Fruit fly (Drosophila melanogaster) whole organism, embryonic: Measurements from ENCODE around the gene Gr97a.

ENCODE experiments used
- Antp ChIP-seq: fragments of 200-800 bp; sonication (Bioruptor generic); optimal IDR thresholded peaks from 3 replicates; lab custom pipeline; 2016; ENCODE audit warnings: missing biosample characterization, missing genetic modification characterization
- B-H2 ChIP-seq: fragments of 200-800 bp; sonication (Bioruptor generic); optimal IDR thresholded peaks from 2 replicates; lab custom pipeline; 2018; ENCODE audit warnings: missing biosample characterization, mild to moderate bottlenecking, missing genetic modification characterization
- BtbVII ChIP-seq: fragments of 200-800 bp; sonication (Bioruptor generic); optimal IDR thresholded peaks from 3 replicates; lab custom pipeline; 2017; ENCODE audit warnings: missing biosample characterization, mild to moderate bottlenecking, missing genetic modification characterization
- C15 ChIP-seq: fragments of 200-800 bp; sonication (Bioruptor generic); IDR thresholded peaks from 3 replicates; pipeline ENCODE4 v1.3.6; 2022; ENCODE audit warnings: missing biosample characterization, missing genetic modification characterization
- CG10147 ChIP-seq: fragments of 200-800 bp; sonication (Bioruptor generic); optimal IDR thresholded peaks from 2 replicates; lab custom pipeline; 2019; ENCODE audit warnings: missing biosample characterization, mild to moderate bottlenecking, missing genetic modification characterization, moderate library complexity
- CG10654 ChIP-seq: fragments of 200-800 bp; sonication (Bioruptor generic); optimal IDR thresholded peaks from 2 replicates; lab custom pipeline; 2016; ENCODE audit warnings: missing biosample characterization, missing genetic modification characterization
- CG13424 ChIP-seq: fragments of 200-800 bp; sonication (Bioruptor generic); optimal IDR thresholded peaks from 2 replicates; lab custom pipeline; 2019; ENCODE audit warnings: missing biosample characterization, mild to moderate bottlenecking, missing genetic modification characterization, moderate library complexity
- CG13624 ChIP-seq: fragments of 200-800 bp; sonication (Bioruptor generic); optimal IDR thresholded peaks from 2 replicates; lab custom pipeline; 2016; ENCODE audit warnings: missing biosample characterization, missing genetic modification characterization
- CG13894 ChIP-seq: fragments of 200-800 bp; sonication (Bioruptor generic); optimal IDR thresholded peaks from 3 replicates; lab custom pipeline; 2018; ENCODE audit warnings: missing biosample characterization, mild to moderate bottlenecking, missing genetic modification characterization, moderate library complexity
- CG16813 ChIP-seq: fragments of 200-800 bp; sonication (Bioruptor generic); IDR thresholded peaks from 3 replicates; pipeline ENCODE4 v1.3.6; 2022; ENCODE audit warnings: missing biosample characterization, missing genetic modification characterization; ENCODE audit not compliant: partially characterized antibody
- CG17829 ChIP-seq: fragments of 200-800 bp; optimal IDR thresholded peaks from 2 replicates; lab custom pipeline; 2019; ENCODE audit warnings: missing biosample characterization, mild to moderate bottlenecking, missing genetic modification characterization, moderate library complexity
- CG2120 ChIP-seq: fragments of 200-800 bp; sonication (Bioruptor generic); optimal IDR thresholded peaks from 3 replicates; lab custom pipeline; 2016; ENCODE audit warnings: missing biosample characterization, missing genetic modification characterization
- CG30403 ChIP-seq: fragments of 200-800 bp; sonication (Bioruptor generic); optimal IDR thresholded peaks from 3 replicates; lab custom pipeline; 2016; ENCODE audit warnings: missing biosample characterization, missing genetic modification characterization
- CG3281 ChIP-seq: fragments of 200-800 bp; sonication (Bioruptor generic); optimal IDR thresholded peaks from 3 replicates; lab custom pipeline; 2017; ENCODE audit warnings: missing biosample characterization, mild to moderate bottlenecking, missing genetic modification characterization
- CG33213 ChIP-seq: fragments of 200-800 bp; sonication (Bioruptor generic); optimal IDR thresholded peaks from 3 replicates; lab custom pipeline; 2016; ENCODE audit warnings: missing biosample characterization, missing genetic modification characterization
- CG4617 ChIP-seq: fragments of 200-800 bp; sonication (Bioruptor generic); optimal IDR thresholded peaks from 3 replicates; lab custom pipeline; 2016; ENCODE audit warnings: missing biosample characterization, missing genetic modification characterization, borderline replicate concordance
- CG6854 ChIP-seq: fragments of 200-800 bp; sonication (Bioruptor generic); optimal IDR thresholded peaks from 3 replicates; lab custom pipeline; 2017; ENCODE audit warnings: missing biosample characterization, mild to moderate bottlenecking, missing genetic modification characterization
- CG7987 ChIP-seq: fragments of 200-800 bp; sonication (Bioruptor generic); optimal IDR thresholded peaks from 2 replicates; lab custom pipeline; 2018; ENCODE audit warnings: missing biosample characterization, mild to moderate bottlenecking, missing genetic modification characterization, moderate library complexity
- CG9797 ChIP-seq: fragments of 200-800 bp; sonication (Bioruptor generic); optimal IDR thresholded peaks from 3 replicates; lab custom pipeline; 2018; ENCODE audit warnings: missing biosample characterization, mild to moderate bottlenecking, missing genetic modification characterization
- CHES-1-like ChIP-seq: fragments of 200-800 bp; sonication (Bioruptor generic); optimal IDR thresholded peaks from 2 replicates; lab custom pipeline; 2016; ENCODE audit warnings: missing biosample characterization, missing genetic modification characterization
- CoRest ChIP-seq: fragments of 200-800 bp; sonication (Bioruptor generic); optimal IDR thresholded peaks from 3 replicates; lab custom pipeline; 2018; ENCODE audit warnings: missing biosample characterization, mild to moderate bottlenecking, missing genetic modification characterization, moderate library complexity
- Ets97D ChIP-seq: fragments of 200-800 bp; sonication (Bioruptor generic); optimal IDR thresholded peaks from 3 replicates; lab custom pipeline; 2016; ENCODE audit warnings: missing biosample characterization, missing genetic modification characterization
- Hey ChIP-seq: fragments of 200-800 bp; sonication (Bioruptor generic); optimal IDR thresholded peaks from 3 replicates; lab custom pipeline; 2018; ENCODE audit warnings: missing biosample characterization, mild to moderate bottlenecking, missing genetic modification characterization
- MBD-R2 ChIP-seq: fragments of 200-800 bp; sonication (Bioruptor generic); IDR thresholded peaks from 2 replicates; pipeline ENCODE4 v1.3.6; 2022; ENCODE audit warnings: missing biosample characterization, missing genetic modification characterization
- Opbp ChIP-seq: fragments of 200-800 bp; sonication (Bioruptor generic); IDR thresholded peaks from 3 replicates; pipeline ENCODE4 v1.3.6; 2022; ENCODE audit warnings: missing biosample characterization, missing genetic modification characterization; ENCODE audit not compliant: partially characterized antibody
- PHDP ChIP-seq: fragments of 200-800 bp; sonication (Bioruptor generic); optimal IDR thresholded peaks from 3 replicates; lab custom pipeline; 2018; ENCODE audit warnings: missing biosample characterization, mild to moderate bottlenecking, missing genetic modification characterization, moderate library complexity
- Ravus ChIP-seq: fragments of 200-800 bp; sonication (Bioruptor generic); IDR thresholded peaks from 2 replicates; pipeline ENCODE4 v1.3.6; 2022; ENCODE audit warnings: missing biosample characterization, missing genetic modification characterization
- Sry-δ ChIP-seq: fragments of 200-800 bp; sonication (Bioruptor generic); optimal IDR thresholded peaks from 2 replicates; lab custom pipeline; 2016; ENCODE audit warnings: missing biosample characterization, missing genetic modification characterization
- Stat92E ChIP-seq, 3 experiments: fragments of >200 bp in 2 of 3; fragments of 200-800 bp in 1 of 3; sonication (Bioruptor generic) in 1 of 3; optimal IDR thresholded peaks; 2 replicates each; lab custom pipeline; 2017 to 2019; ENCODE audit warnings: missing biosample characterization in 3 of 3, missing genetic modification characterization in 3 of 3, mild to moderate bottlenecking in 1 of 3, moderate library complexity in 1 of 3
- Xrp1 ChIP-seq: fragments of 200-800 bp; sonication (Bioruptor generic); IDR thresholded peaks from 2 replicates; pipeline ENCODE4 v1.3.6; 2022; ENCODE audit warnings: missing biosample characterization, missing genetic modification characterization
- YL-1 ChIP-seq: fragments of 200-800 bp; sonication (Bioruptor generic); optimal IDR thresholded peaks from 3 replicates; lab custom pipeline; 2017; ENCODE audit warnings: missing biosample characterization, mild to moderate bottlenecking, missing genetic modification characterization
- chinmo ChIP-seq: fragments of 200-800 bp; sonication (Bioruptor generic); IDR thresholded peaks from 4 replicates; pipeline ENCODE4 v1.3.6; 2022; ENCODE audit warnings: missing biosample characterization, missing genetic modification characterization; ENCODE audit not compliant: partially characterized antibody
- dpn ChIP-seq, 2 experiments: fragments of 200-800 bp; sonication (Bioruptor generic); optimal IDR thresholded peaks; 3 replicates each; lab custom pipeline; 2016; ENCODE audit warnings: missing biosample characterization in 2 of 2, missing genetic modification characterization in 2 of 2
- exex ChIP-seq: fragments of 200-800 bp; sonication (Bioruptor generic); optimal IDR thresholded peaks from 4 replicates; lab custom pipeline; 2018; ENCODE audit warnings: missing biosample characterization, mild to moderate bottlenecking, missing genetic modification characterization, moderate library complexity
- ftz-f1 ChIP-seq: fragments of 200-800 bp; sonication (Bioruptor generic); optimal IDR thresholded peaks from 2 replicates; lab custom pipeline; 2016; ENCODE audit warnings: missing biosample characterization, missing genetic modification characterization
- gro ChIP-seq: fragments of 200-800 bp; sonication (Bioruptor generic); optimal IDR thresholded peaks from 2 replicates; lab custom pipeline; 2016; ENCODE audit warnings: missing biosample characterization, missing genetic modification characterization
- insv ChIP-seq, 2 experiments: fragments of 200-800 bp; sonication (Bioruptor generic); optimal IDR thresholded peaks; 3 replicates each; lab custom pipeline; 2016 to 2018; ENCODE audit warnings: missing biosample characterization in 2 of 2, missing genetic modification characterization in 2 of 2
- mirr ChIP-seq: fragments of 200-800 bp; sonication (Bioruptor generic); optimal IDR thresholded peaks from 3 replicates; lab custom pipeline; 2018; ENCODE audit warnings: missing biosample characterization, mild to moderate bottlenecking, missing genetic modification characterization
- nau ChIP-seq: fragments of 200-800 bp; sonication (Bioruptor generic); optimal IDR thresholded peaks from 3 replicates; lab custom pipeline; 2017; ENCODE audit warnings: missing biosample characterization, mild to moderate bottlenecking, missing genetic modification characterization, missing genetic modification reagents
- nmo ChIP-seq: fragments of 200-800 bp; sonication (Bioruptor generic); optimal IDR thresholded peaks from 2 replicates; lab custom pipeline; 2018; ENCODE audit warnings: missing biosample characterization, mild to moderate bottlenecking, missing genetic modification characterization, moderate library complexity
- pb ChIP-seq: fragments of 200-800 bp; sonication (Bioruptor generic); optimal IDR thresholded peaks from 3 replicates; lab custom pipeline; 2016; ENCODE audit warnings: missing biosample characterization, missing genetic modification characterization
- pros ChIP-seq: fragments of 200-800 bp; sonication (Bioruptor generic); optimal IDR thresholded peaks from 3 replicates; lab custom pipeline; 2019; ENCODE audit warnings: missing biosample characterization, mild to moderate bottlenecking, missing genetic modification characterization, moderate library complexity
- pzg ChIP-seq: fragments of 200-800 bp; sonication (Bioruptor generic); optimal IDR thresholded peaks from 3 replicates; lab custom pipeline; 2018; ENCODE audit warnings: missing biosample characterization, mild to moderate bottlenecking, missing genetic modification characterization, moderate library complexity
- sqz ChIP-seq: fragments of 200-800 bp; sonication (Bioruptor generic); optimal IDR thresholded peaks from 3 replicates; lab custom pipeline; 2018; ENCODE audit warnings: missing biosample characterization, mild to moderate bottlenecking, missing genetic modification characterization
- ssp ChIP-seq: fragments of 200-800 bp; sonication (Bioruptor generic); IDR thresholded peaks from 2 replicates; pipeline ENCODE4 v1.3.6; 2022; ENCODE audit warnings: missing biosample characterization, missing genetic modification characterization
- usp ChIP-seq: fragments of >200 bp; optimal IDR thresholded peaks from 2 replicates; lab custom pipeline; 2017; ENCODE audit warnings: missing biosample characterization, missing genetic modification characterization
- vvl ChIP-seq: fragments of 200-800 bp; sonication (Bioruptor generic); IDR thresholded peaks from 2 replicates; pipeline ENCODE4 v1.3.6; 2022; ENCODE audit warnings: missing biosample characterization, missing genetic modification characterization

The Gr97a gene

dm6 chr3R:26947296-26947880 lies 18.9 kb downstream of the Gr97a start, which contains the start of gene Spag1 (continued):
- TF ChIP-seq CG6854 (GFP tag; lab: Kevin White, UChicago): peak; percentile 43
- peak; percentile 61 for TF ChIP-seq exex (tag; lab: Kevin White, UChicago)
- TF ChIP-seq BtbVII (GFP tag; lab: Kevin White, UChicago): peak; percentile 24
- TF ChIP-seq gro: peak; percentile 1
- TF ChIP-seq CG7987 (GFP tag; lab: Kevin White, UChicago): peak; percentile 2
- 0 out of 2 replicates have a peak, but pooled peaks have one; percentile 9 for TF ChIP-seq Xrp1 (GFP tag; lab: Robert Waterston, UW)
- peak; percentile 86 for TF ChIP-seq CG16813 (GFP tag; lab: Robert Waterston, UW)
- TF ChIP-seq sqz (GFP tag; lab: Kevin White, UChicago): peak; percentile 81
- peak; percentile 71 for TF ChIP-seq pros
- peak; percentile 30 for TF ChIP-seq PHDP (tag; lab: Kevin White, UChicago)
- TF ChIP-seq C15: no peak
- TF ChIP-seq pb (GFP tag; lab: Kevin White, UChicago): no peak

DNA sequence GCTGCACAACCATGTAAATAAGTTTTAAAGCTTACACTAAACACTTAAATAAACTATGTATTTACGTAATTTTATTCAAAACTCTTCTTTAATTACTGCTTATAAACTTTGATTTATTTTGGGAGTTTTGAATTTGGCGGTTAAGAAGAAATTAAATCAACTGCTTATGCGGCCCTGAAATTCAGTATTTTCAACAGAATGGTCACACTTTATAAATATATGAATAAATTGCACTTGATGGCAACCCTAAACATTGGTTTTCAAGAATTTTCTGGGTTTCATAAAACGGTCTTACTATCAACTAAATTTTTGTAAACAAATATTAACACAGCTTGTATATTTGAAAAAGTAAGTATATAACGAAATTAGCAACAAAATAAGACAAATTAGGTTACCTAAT lies 21.1 kb downstream of the Gr97a start, which contains the start of gene CG14252:
Gene CG14252, plus strand, starts transcription at position 302 of the 400 bp plus-strand sequence.
- TF ChIP-seq CG13894 (tag; lab: Kevin White, UChicago): peak; percentile 55
- no peak for TF ChIP-seq mirr
- TF ChIP-seq Stat92E (GFP tag; optimal IDR thresholded peaks at IDR 0.05; lab: Kevin White, UChicago): peak in 1 of 3 experiments; percentile 79
- TF ChIP-seq YL-1 (GFP tag; lab: Kevin White, UChicago): peak; percentile 55
- 0 out of 2 replicates have a peak, but pooled peaks have one; percentile 6 for TF ChIP-seq ssp (GFP tag; lab: Robert Waterston, UW)
- peak; percentile 16 for TF ChIP-seq CG13624 (GFP tag; lab: Kevin White, UChicago)
- peak; percentile 52; the same call in 1 of the 3 replicates for TF ChIP-seq Opbp
- TF ChIP-seq Ets97D: peak; percentile 74
- peak; percentile 61 for TF ChIP-seq CG17829 (tag; lab: Kevin White, UChicago)
- TF ChIP-seq pzg: peak; percentile 97
- peak; percentile 82 for TF ChIP-seq CG9797
- TF ChIP-seq CoRest (tag; lab: Kevin White, UChicago): peak; percentile 23
- TF ChIP-seq CG10147 (GFP tag; lab: Kevin White, UChicago): peak; percentile 53
- TF ChIP-seq Sry-δ: peak; percentile 39
- peak in 1 of 2 experiments; percentile 6 for TF ChIP-seq insv (GFP tag; optimal IDR thresholded peaks at IDR 0.05; lab: Kevin White, UChicago)
- TF ChIP-seq B-H2: peak; percentile 52
- peak; percentile 89 for TF ChIP-seq vvl (GFP tag; lab: Robert Waterston, UW)
- TF ChIP-seq usp: no peak
- TF ChIP-seq Antp: no peak
- peak; percentile 76 for TF ChIP-seq CG3281
- peak; percentile 38 for TF ChIP-seq CHES-1-like (GFP tag; lab: Kevin White, UChicago)
- TF ChIP-seq Hey (tag; lab: Kevin White, UChicago): no peak
- no peak for TF ChIP-seq nau (GFP tag; lab: Kevin White, UChicago)
- TF ChIP-seq Ravus (GFP tag; lab: Robert Waterston, UW): no peak
- TF ChIP-seq CG30403: peak; percentile 6
- peak; percentile 15 for TF ChIP-seq CG2120 (GFP tag; lab: Kevin White, UChicago)
- peak; percentile 4 for TF ChIP-seq ftz-f1 (GFP tag; lab: Kevin White, UChicago)
- peak in 1 of 2 experiments; percentile 16 for TF ChIP-seq dpn (GFP tag; optimal IDR thresholded peaks at IDR 0.05; lab: Kevin White, UChicago)
- TF ChIP-seq CG13424 (tag; lab: Kevin White, UChicago): peak; percentile 1
- peak; percentile 7 for TF ChIP-seq PHDP (tag; lab: Kevin White, UChicago)
- 0 out of 4 replicates have a peak, but pooled peaks have one; percentile 23 for TF ChIP-seq chinmo (GFP tag; lab: Robert Waterston, UW)
- TF ChIP-seq CG33213 (GFP tag; lab: Kevin White, UChicago): peak; percentile 65
- peak; percentile 2 for TF ChIP-seq CG10654
- peak; percentile 36 for TF ChIP-seq CG4617
- TF ChIP-seq nmo (GFP tag; lab: Kevin White, UChicago): peak; percentile 63
- peak; percentile 77 for TF ChIP-seq MBD-R2 (GFP tag; lab: Robert Waterston, UW)
